Worm (Caenorhabditis elegans) whole organism, late embryonic: ENCODE measurements around the gene dot-1.4.

Experiments
- ceh-18 ChIP-seq: sonication (generic microtip); optimal IDR thresholded peaks from 2 replicates; lab custom pipeline; 2016; ENCODE audit warnings: missing genetic modification characterization, missing compliant biosample characterization
- ceh-48 ChIP-seq: sonication (generic microtip); optimal IDR thresholded peaks from 2 replicates; lab custom pipeline; 2016; ENCODE audit warnings: missing genetic modification characterization, inconsistent platforms, missing compliant biosample characterization
- fkh-10 ChIP-seq: fragments of 150-350 bp; optimal IDR thresholded peaks from 2 replicates; lab custom pipeline; 2014; ENCODE audit warnings: missing biosample characterization, missing genetic modification reagents, missing genetic modification characterization
- pha-4 ChIP-seq: fragments of 150-350 bp; optimal IDR thresholded peaks from 2 replicates; lab custom pipeline; 2018; ENCODE audit warnings: missing biosample characterization, missing genetic modification reagents, missing genetic modification characterization
- ref-2 ChIP-seq: sonication (generic microtip); optimal IDR thresholded peaks from 2 replicates; lab custom pipeline; 2016; ENCODE audit warnings: missing genetic modification characterization, missing compliant biosample characterization
- ttx-3 ChIP-seq: sonication (generic microtip); optimal IDR thresholded peaks from 2 replicates; lab custom pipeline; 2016; ENCODE audit warnings: missing genetic modification reagents, missing genetic modification characterization, missing compliant biosample characterization

- no peak for TF ChIP-seq ref-2 (tag; lab: Kevin White, UChicago)
- TF ChIP-seq pha-4 (tag; lab: Kevin White, UChicago): no peak
- no peak for TF ChIP-seq ceh-18 (tag; lab: Kevin White, UChicago)
- no peak for TF ChIP-seq ttx-3 (tag; lab: Kevin White, UChicago)
- no peak for TF ChIP-seq ceh-48 (tag; lab: Kevin White, UChicago)
- no peak for TF ChIP-seq fkh-10 (GFP tag; lab: Kevin White, UChicago)
These were observed 33.1 kb upstream of the dot-1.4 start for ce11 chrX:11964555-11964954.
